Fruit fly (Drosophila melanogaster) whole organism, embryonic: ENCODE results near the gene CG5359.

ENCODE experiments used
- Abd-B ChIP-seq: fragments of 200-800 bp; sonication (Bioruptor generic); optimal IDR thresholded peaks from 2 replicates; lab custom pipeline; 2018; ENCODE audit warnings: missing biosample characterization, mild to moderate bottlenecking, missing genetic modification characterization, moderate library complexity
- Ada2b ChIP-seq: fragments of 200-800 bp; sonication (Bioruptor generic); IDR thresholded peaks from 2 replicates; pipeline ENCODE4 v1.3.6; 2022; ENCODE audit warnings: missing biosample characterization, missing genetic modification characterization
- Atf6 ChIP-seq: fragments of 200-800 bp; sonication (Bioruptor generic); IDR thresholded peaks from 2 replicates; pipeline ENCODE4 v1.3.6; 2022; ENCODE audit warnings: missing biosample characterization, missing genetic modification characterization
- CG10267 ChIP-seq: fragments of 200-800 bp; sonication (Bioruptor generic); optimal IDR thresholded peaks from 2 replicates; lab custom pipeline; 2018; ENCODE audit warnings: missing biosample characterization, mild to moderate bottlenecking, missing genetic modification characterization, moderate library complexity
- CG10462 ChIP-seq: fragments of 200-800 bp; sonication (Bioruptor generic); optimal IDR thresholded peaks from 2 replicates; lab custom pipeline; 2016; ENCODE audit warnings: missing biosample characterization, missing genetic modification characterization
- CG11456 ChIP-seq: fragments of 200-800 bp; sonication (Bioruptor generic); IDR thresholded peaks from 3 replicates; pipeline ENCODE4 v1.3.6; 2022; ENCODE audit warnings: missing biosample characterization, missing genetic modification characterization
- CG11560 ChIP-seq: fragments of 200-800 bp; sonication (Bioruptor generic); IDR thresholded peaks from 3 replicates; pipeline ENCODE4 v1.3.6; 2022; ENCODE audit warnings: missing biosample characterization, missing genetic modification characterization
- CG12299 ChIP-seq: fragments of 200-800 bp; sonication (Bioruptor generic); optimal IDR thresholded peaks from 2 replicates; lab custom pipeline; 2018; ENCODE audit warnings: missing biosample characterization, mild to moderate bottlenecking, missing genetic modification characterization
- CG12659 ChIP-seq: fragments of 200-800 bp; sonication (Bioruptor generic); optimal IDR thresholded peaks from 3 replicates; lab custom pipeline; 2017; ENCODE audit warnings: mild to moderate bottlenecking, missing biosample characterization, missing genetic modification reagents, missing genetic modification characterization
- CG16815 ChIP-seq: fragments of 200-800 bp; sonication (Bioruptor generic); optimal IDR thresholded peaks from 3 replicates; lab custom pipeline; 2017; ENCODE audit warnings: missing biosample characterization, mild to moderate bottlenecking, missing genetic modification characterization
- CG16863 ChIP-seq: fragments of 200-800 bp; sonication (Bioruptor generic); optimal IDR thresholded peaks from 3 replicates; lab custom pipeline; 2016; ENCODE audit warnings: missing biosample characterization, missing genetic modification characterization
- CG17912 ChIP-seq: fragments of 200-800 bp; sonication (Bioruptor generic); optimal IDR thresholded peaks from 2 replicates; lab custom pipeline; 2018; ENCODE audit warnings: missing biosample characterization, mild to moderate bottlenecking, missing genetic modification characterization
- CG30020 ChIP-seq: fragments of 200-800 bp; optimal IDR thresholded peaks from 2 replicates; lab custom pipeline; 2019; ENCODE audit warnings: missing biosample characterization, mild to moderate bottlenecking, missing genetic modification characterization, moderate library complexity
- CG31365 ChIP-seq: fragments of 200-800 bp; sonication (Bioruptor generic); optimal IDR thresholded peaks from 2 replicates; lab custom pipeline; 2018; ENCODE audit warnings: missing biosample characterization, mild to moderate bottlenecking, missing genetic modification characterization
- CG32532 ChIP-seq: fragments of 200-800 bp; sonication (Bioruptor generic); IDR thresholded peaks from 2 replicates; pipeline ENCODE4 v1.3.6; 2022; ENCODE audit warnings: missing biosample characterization, missing genetic modification characterization
- CG33557 ChIP-seq: fragments of 200-800 bp; sonication (Bioruptor generic); optimal IDR thresholded peaks from 2 replicates; lab custom pipeline; 2019; ENCODE audit warnings: missing biosample characterization, mild to moderate bottlenecking, missing genetic modification characterization, moderate library complexity
- CG3838 ChIP-seq: fragments of 200-800 bp; sonication (Bioruptor generic); optimal IDR thresholded peaks from 3 replicates; lab custom pipeline; 2016; ENCODE audit warnings: missing biosample characterization, missing genetic modification characterization
- CG5245 ChIP-seq: fragments of 200-800 bp; sonication (Bioruptor generic); optimal IDR thresholded peaks from 3 replicates; lab custom pipeline; 2016; ENCODE audit warnings: missing biosample characterization, missing genetic modification characterization
- CG6254 ChIP-seq: fragments of 200-800 bp; sonication (Bioruptor generic); optimal IDR thresholded peaks from 3 replicates; lab custom pipeline; 2017; ENCODE audit warnings: mild to moderate bottlenecking, missing biosample characterization, missing genetic modification reagents, missing genetic modification characterization
- CG6272 ChIP-seq: fragments of 200-800 bp; sonication (Bioruptor generic); IDR thresholded peaks from 2 replicates; pipeline ENCODE4 v1.3.6; 2022; ENCODE audit warnings: missing biosample characterization, missing genetic modification characterization
- CG7357 ChIP-seq: fragments of 200-800 bp; sonication (Bioruptor generic); IDR thresholded peaks from 3 replicates; pipeline ENCODE4 v1.3.6; 2022; ENCODE audit warnings: missing biosample characterization, missing genetic modification characterization
- CG9797 ChIP-seq: fragments of 200-800 bp; sonication (Bioruptor generic); optimal IDR thresholded peaks from 3 replicates; lab custom pipeline; 2018; ENCODE audit warnings: missing biosample characterization, mild to moderate bottlenecking, missing genetic modification characterization
- CG9817 ChIP-seq: fragments of 200-800 bp; sonication (Bioruptor generic); optimal IDR thresholded peaks from 2 replicates; lab custom pipeline; 2018; ENCODE audit warnings: missing biosample characterization, mild to moderate bottlenecking, missing genetic modification characterization, moderate library complexity
- Dad ChIP-seq: fragments of 200-800 bp; sonication (Bioruptor generic); optimal IDR thresholded peaks from 3 replicates; lab custom pipeline; 2016; ENCODE audit warnings: missing biosample characterization, missing genetic modification characterization
- ERR ChIP-seq: fragments of 200-800 bp; sonication (Bioruptor generic); optimal IDR thresholded peaks from 2 replicates; lab custom pipeline; 2016; ENCODE audit warnings: missing biosample characterization, missing genetic modification characterization
- Ets97D ChIP-seq: fragments of 200-800 bp; sonication (Bioruptor generic); optimal IDR thresholded peaks from 3 replicates; lab custom pipeline; 2016; ENCODE audit warnings: missing biosample characterization, missing genetic modification characterization
- GATAe ChIP-seq: fragments of 200-800 bp; sonication (Bioruptor generic); conservative IDR thresholded peaks from 2 replicates; pipeline ENCODE4 v1.3.6; 2022; ENCODE audit warnings: missing biosample characterization, missing genetic modification characterization
- Gsc ChIP-seq: fragments of 200-800 bp; sonication (Bioruptor generic); IDR thresholded peaks from 2 replicates; pipeline ENCODE4 v1.3.6; 2022; ENCODE audit warnings: missing biosample characterization, missing genetic modification characterization
- HHEX ChIP-seq: fragments of 200-800 bp; sonication (Bioruptor generic); optimal IDR thresholded peaks from 3 replicates; lab custom pipeline; 2017; ENCODE audit warnings: missing biosample characterization, mild to moderate bottlenecking, missing genetic modification characterization, missing genetic modification reagents
- Hr39 ChIP-seq: fragments of >200 bp; optimal IDR thresholded peaks from 2 replicates; lab custom pipeline; 2017
- Stat92E ChIP-seq, 3 experiments: fragments of >200 bp in 2 of 3; fragments of 200-800 bp in 1 of 3; sonication (Bioruptor generic) in 1 of 3; optimal IDR thresholded peaks; 2 replicates each; lab custom pipeline; 2017 to 2019; ENCODE audit warnings: missing biosample characterization in 3 of 3, missing genetic modification characterization in 3 of 3, mild to moderate bottlenecking in 1 of 3, moderate library complexity in 1 of 3
- Xrp1 ChIP-seq: fragments of 200-800 bp; sonication (Bioruptor generic); IDR thresholded peaks from 2 replicates; pipeline ENCODE4 v1.3.6; 2022; ENCODE audit warnings: missing biosample characterization, missing genetic modification characterization
- amos ChIP-seq: fragments of 200-800 bp; sonication (Bioruptor generic); IDR thresholded peaks from 2 replicates; pipeline ENCODE4 v1.3.6; 2022; ENCODE audit warnings: missing biosample characterization, missing genetic modification characterization; ENCODE audit not compliant: partially characterized antibody
- bigmax ChIP-seq: fragments of 200-800 bp; sonication (Bioruptor generic); optimal IDR thresholded peaks from 2 replicates; lab custom pipeline; 2018; ENCODE audit warnings: missing biosample characterization, mild to moderate bottlenecking, missing genetic modification characterization
- cwo ChIP-seq: fragments of 200-800 bp; sonication (Bioruptor generic); optimal IDR thresholded peaks from 3 replicates; lab custom pipeline; 2017; ENCODE audit warnings: missing biosample characterization, missing genetic modification characterization, mild to moderate bottlenecking, moderate library complexity, missing genetic modification reagents
- dpn ChIP-seq, 2 experiments: fragments of 200-800 bp; sonication (Bioruptor generic); optimal IDR thresholded peaks; 3 replicates each; lab custom pipeline; 2016; ENCODE audit warnings: missing biosample characterization in 2 of 2, missing genetic modification characterization in 2 of 2
- emc ChIP-seq: fragments of 200-800 bp; sonication (Bioruptor generic); optimal IDR thresholded peaks from 2 replicates; lab custom pipeline; 2016; ENCODE audit warnings: missing biosample characterization, missing genetic modification characterization
- exex ChIP-seq: fragments of 200-800 bp; sonication (Bioruptor generic); optimal IDR thresholded peaks from 4 replicates; lab custom pipeline; 2018; ENCODE audit warnings: missing biosample characterization, mild to moderate bottlenecking, missing genetic modification characterization, moderate library complexity
- maf-S ChIP-seq: fragments of 200-800 bp; sonication (Bioruptor generic); optimal IDR thresholded peaks from 2 replicates; lab custom pipeline; 2016; ENCODE audit warnings: missing biosample characterization, missing genetic modification characterization
- onecut ChIP-seq: fragments of 200-800 bp; sonication (Bioruptor generic); IDR thresholded peaks from 2 replicates; pipeline ENCODE4 v1.3.6; 2022; ENCODE audit warnings: missing biosample characterization, missing genetic modification characterization
- p53 ChIP-seq: fragments of 200-800 bp; sonication (Bioruptor generic); optimal IDR thresholded peaks from 2 replicates; lab custom pipeline; 2016; ENCODE audit warnings: missing biosample characterization, missing genetic modification characterization
- pros ChIP-seq: fragments of 200-800 bp; sonication (Bioruptor generic); optimal IDR thresholded peaks from 3 replicates; lab custom pipeline; 2019; ENCODE audit warnings: missing biosample characterization, mild to moderate bottlenecking, missing genetic modification characterization, moderate library complexity
- ranshi ChIP-seq: fragments of 200-800 bp; sonication (Bioruptor generic); IDR thresholded peaks from 2 replicates; pipeline ENCODE4 v1.3.6; 2022; ENCODE audit warnings: missing biosample characterization, missing genetic modification characterization
- sens ChIP-seq: fragments of 200-800 bp; sonication (Bioruptor generic); peaks from one replicate; lab custom pipeline; 2016; ENCODE audit warnings: missing biosample characterization, missing genetic modification characterization
- sisA ChIP-seq: fragments of 200-800 bp; sonication (Bioruptor generic); IDR thresholded peaks from 2 replicates; pipeline ENCODE4 v1.3.6; 2022; ENCODE audit warnings: missing biosample characterization, missing genetic modification characterization
- stwl ChIP-seq: fragments of 200-800 bp; sonication (Bioruptor generic); optimal IDR thresholded peaks from 3 replicates; lab custom pipeline; 2018; ENCODE audit warnings: missing biosample characterization, mild to moderate bottlenecking, missing genetic modification characterization, moderate library complexity
- sug ChIP-seq: fragments of 200-800 bp; optimal IDR thresholded peaks from 2 replicates; lab custom pipeline; 2019; ENCODE audit warnings: missing biosample characterization, mild to moderate bottlenecking, missing genetic modification characterization, moderate library complexity
- z ChIP-seq: fragments of 200-800 bp; sonication (Bioruptor generic); IDR thresholded peaks from 3 replicates; pipeline ENCODE4 v1.3.6; 2022; ENCODE audit warnings: missing biosample characterization, missing genetic modification characterization
- zf30C ChIP-seq: fragments of 200-800 bp; sonication (Bioruptor generic); optimal IDR thresholded peaks from 3 replicates; lab custom pipeline; 2018; ENCODE audit warnings: missing biosample characterization, mild to moderate bottlenecking, missing genetic modification characterization
- zfh2 ChIP-seq: fragments of 200-800 bp; sonication (Bioruptor generic); optimal IDR thresholded peaks from 2 replicates; lab custom pipeline; 2016; ENCODE audit warnings: missing biosample characterization, missing genetic modification characterization

CG5359 gene

DNA sequence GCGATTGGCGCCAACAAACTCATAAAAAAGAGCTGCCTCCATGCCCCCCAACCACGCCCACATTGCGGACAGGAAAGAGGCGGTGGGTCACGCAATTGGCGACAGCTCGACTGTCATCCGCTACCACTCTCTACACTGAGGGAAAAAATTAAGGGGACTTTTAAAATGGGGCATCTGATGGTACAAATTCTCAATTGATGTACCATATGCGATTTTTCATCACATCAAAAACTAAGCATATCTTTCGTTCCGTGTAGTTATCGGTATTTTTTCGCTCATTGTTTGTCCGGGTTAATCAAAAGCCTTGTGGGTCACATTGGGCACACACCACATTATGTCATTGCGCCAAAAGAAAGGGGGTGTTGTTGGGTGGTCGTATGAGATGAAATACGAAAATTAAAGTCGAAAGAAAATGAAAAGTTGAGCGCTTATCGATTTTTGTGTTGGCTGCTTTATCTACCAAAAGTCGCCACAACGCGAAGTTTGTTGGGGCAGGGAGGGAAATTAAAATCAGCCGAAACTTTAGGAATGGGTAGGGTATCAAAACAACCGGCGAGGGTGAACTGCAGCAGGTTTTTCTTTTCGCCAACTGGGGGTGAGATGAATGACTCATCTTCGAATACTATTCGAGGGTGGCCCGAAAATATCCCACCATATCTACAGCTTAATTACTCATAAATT, 23.1 kb upstream of the CG5359 start (continued):
- TF ChIP-seq CG17912 (GFP tag; lab: Kevin White, UChicago) (no peak), sug (tag; lab: Kevin White, UChicago) (no peak), HHEX (GFP tag; lab: Kevin White, UChicago) (peak; percentile 50), maf-S (GFP tag; lab: Kevin White, UChicago) (no peak), Ets97D (GFP tag; lab: Kevin White, UChicago) (no peak), stwl (tag; lab: Kevin White, UChicago) (no peak), CG6272 (GFP tag; lab: Robert Waterston, UW) (0 out of 2 replicates have a peak, but pooled peaks have one; percentile 9), zfh2 (GFP tag; lab: Kevin White, UChicago) (peak; percentile 31), onecut (GFP tag; lab: Robert Waterston, UW) (peak; percentile 95), zf30C (GFP tag; lab: Kevin White, UChicago) (peak; percentile 51), CG10267 (no peak), Atf6 (GFP tag; lab: Robert Waterston, UW) (peak; percentile 53; the same call in 1 of the 2 replicates), z (GFP tag; lab: Robert Waterston, UW) (no peak), CG12659 (peak; percentile 34), Dad (GFP tag; lab: Kevin White, UChicago) (peak; percentile 9), CG5245 (GFP tag; lab: Kevin White, UChicago) (peak; percentile 17), CG7357 (GFP tag; lab: Robert Waterston, UW) (no peak), CG10462 (GFP tag; lab: Kevin White, UChicago) (no peak), CG6254 (GFP tag; lab: Kevin White, UChicago) (no peak), Xrp1 (no peak; the same call in 1 of the 2 replicates), bigmax (GFP tag; lab: Kevin White, UChicago) (no peak), Abd-B (GFP tag; lab: Kevin White, UChicago) (no peak), Gsc (GFP tag; lab: Robert Waterston, UW) (no peak), GATAe (GFP tag; lab: Robert Waterston, UW) (no peak), Ada2b (GFP tag; lab: Robert Waterston, UW) (no peak), CG3838 (no peak), sisA (0 out of 2 replicates have a peak, but pooled peaks have one; percentile 31), CG11456 (GFP tag; lab: Robert Waterston, UW) (peak; percentile 57; the same call in 1 of the 3 replicates), CG32532 (GFP tag; lab: Robert Waterston, UW) (peak; percentile 75), dpn (GFP tag; optimal IDR thresholded peaks at IDR 0.05; lab: Kevin White, UChicago) (peak; percentile 32 to 41), cwo (peak; percentile 37), CG16815 (no peak), p53 (GFP tag; lab: Kevin White, UChicago) (no peak), CG31365 (tag; lab: Kevin White, UChicago) (no peak), Hr39 (lab: Kevin White, UChicago) (no peak), CG30020 (tag; lab: Kevin White, UChicago) (no peak), ERR (GFP tag; lab: Kevin White, UChicago) (peak; percentile 4), CG12299 (tag; lab: Kevin White, UChicago) (no peak), pros (GFP tag; lab: Kevin White, UChicago) (no peak), amos (GFP tag; lab: Robert Waterston, UW) (no peak), Stat92E (GFP tag; optimal IDR thresholded peaks at IDR 0.05; lab: Kevin White, UChicago) (no peak), emc (GFP tag; lab: Kevin White, UChicago) (no peak), CG11560 (no peak), CG16863 (GFP tag; lab: Kevin White, UChicago) (peak; percentile 4), ranshi (GFP tag; lab: Robert Waterston, UW) (peak; percentile 18; the same call in 1 of the 2 replicates), CG9817 (tag; lab: Kevin White, UChicago) (peak; percentile 21), CG33557 (GFP tag; lab: Kevin White, UChicago) (no peak), CG9797 (GFP tag; lab: Kevin White, UChicago) (no peak), exex (peak; percentile 3), sens (GFP tag; lab: Kevin White, UChicago) (no peak)
